Worm (Caenorhabditis elegans): ENCODE measurements around the gene R10D12.1.

Gene R10D12.1

ce11 chrV:13954056-13954455, 19.6 kb upstream of the R10D12.1 start, which contains the start of gene swt-6:
TSS of gene swt-6 (plus strand) at chrV:13954356.
- TF ChIP-seq M03D4.4 (tag; optimal IDR thresholded peaks at IDR 0.05) (no peak), elt-1 (tag; optimal IDR thresholded peaks at IDR 0.05; ENCODE audit: borderline replicate concordance, insufficient read depth) (no peak), ceh-43 (GFP tag; optimal IDR thresholded peaks at IDR 0.05) (no peak), mep-1 (tag; optimal IDR thresholded peaks at IDR 0.05) (no peak), mab-5 (tag; optimal IDR thresholded peaks at IDR 0.05) (no peak), ceh-83 (GFP tag; optimal IDR thresholded peaks at IDR 0.05) (no peak), nhr-76 (tag; optimal IDR thresholded peaks at IDR 0.05) (no peak), mls-2 (tag; optimal IDR thresholded peaks at IDR 0.05) (no peak), sptf-1 (tag; optimal IDR thresholded peaks at IDR 0.05) (no peak), snpc-4 (tag; optimal IDR thresholded peaks at IDR 0.05) (no peak), cnd-1 (tag; optimal IDR thresholded peaks at IDR 0.05) (no peak), ztf-11 (tag; optimal IDR thresholded peaks at IDR 0.05) (no peak), blmp-1 (tag; optimal IDR thresholded peaks at IDR 0.05) (no peak), hlh-1 (tag; optimal IDR thresholded peaks at IDR 0.05) (no peak), ces-1 (GFP tag; optimal IDR thresholded peaks at IDR 0.05) (no peak), unc-120 (tag; optimal IDR thresholded peaks at IDR 0.05; ENCODE audit: poor library complexity, severe bottlenecking) (no peak), nhr-237 (tag; optimal IDR thresholded peaks at IDR 0.05) (no peak), elt-3 (tag; optimal IDR thresholded peaks at IDR 0.05) (no peak), unc-39 (tag; optimal IDR thresholded peaks at IDR 0.05) (no peak)

ce11 chrV:13953191-13953590, 18.7 kb upstream of the R10D12.1 start, which contains the start of gene R10D12.8:
TSS of gene R10D12.8 (minus strand) at chrV:13953291.
- TF ChIP-seq mab-5 (tag; optimal IDR thresholded peaks at IDR 0.05) (no peak), elt-1 (tag; optimal IDR thresholded peaks at IDR 0.05; ENCODE audit: borderline replicate concordance, insufficient read depth) (peak; percentile 78), bed-3 (GFP tag; optimal IDR thresholded peaks at IDR 0.05) (no peak), nhr-76 (tag; optimal IDR thresholded peaks at IDR 0.05) (no peak), nhr-28 (tag; optimal IDR thresholded peaks at IDR 0.05) (no peak), hlh-1 (tag; optimal IDR thresholded peaks at IDR 0.05) (no peak), unc-62 (GFP tag; optimal IDR thresholded peaks at IDR 0.05) (no peak), ces-1 (GFP tag; optimal IDR thresholded peaks at IDR 0.05) (no peak)

ce11 chrV:13949752-13950151, 15.3 kb upstream of the R10D12.1 start, which contains the start of gene R10D12.7:
TSS of gene R10D12.7 (plus strand) at chrV:13950052.
- TF ChIP-seq mep-1 (tag; optimal IDR thresholded peaks at IDR 0.05): no peak
- no peak for TF ChIP-seq mab-5 (tag; optimal IDR thresholded peaks at IDR 0.05)
- TF ChIP-seq nhr-237 (tag; optimal IDR thresholded peaks at IDR 0.05): no peak
- no peak for TF ChIP-seq snpc-4 (tag; optimal IDR thresholded peaks at IDR 0.05)
- TF ChIP-seq zip-8 (tag; optimal IDR thresholded peaks at IDR 0.05): no peak
- no peak for TF ChIP-seq lsy-2 (tag; optimal IDR thresholded peaks at IDR 0.05)
- TF ChIP-seq ceh-83 (GFP tag; optimal IDR thresholded peaks at IDR 0.05): no peak
- no peak for TF ChIP-seq nhr-12 (tag; optimal IDR thresholded peaks at IDR 0.05)
- no peak for TF ChIP-seq drap-1 (GFP tag; optimal IDR thresholded peaks at IDR 0.05)
- no peak for TF ChIP-seq sptf-1 (tag; optimal IDR thresholded peaks at IDR 0.05)
- TF ChIP-seq lin-32 (GFP tag; optimal IDR thresholded peaks at IDR 0.05): no peak
- TF ChIP-seq nhr-2 (tag; optimal IDR thresholded peaks at IDR 0.05): no peak
- TF ChIP-seq ces-1 (GFP tag; optimal IDR thresholded peaks at IDR 0.05): no peak
- TF ChIP-seq nhr-76 (tag; optimal IDR thresholded peaks at IDR 0.05): no peak
- no peak for TF ChIP-seq ham-2 (GFP tag; optimal IDR thresholded peaks at IDR 0.05)
- TF ChIP-seq elt-3 (tag; optimal IDR thresholded peaks at IDR 0.05): no peak
- TF ChIP-seq nhr-28 (tag; optimal IDR thresholded peaks at IDR 0.05): no peak
- no peak for TF ChIP-seq sem-2 (GFP tag; optimal IDR thresholded peaks at IDR 0.05)

- TF ChIP-seq flh-1 (GFP tag; optimal IDR thresholded peaks at IDR 0.05) (no peak), lin-13 (tag; optimal IDR thresholded peaks at IDR 0.05) (no peak), blmp-1 (tag; optimal IDR thresholded peaks at IDR 0.05) (no peak)
Measured at ce11 chrV:13949010-13949409, 14.6 kb upstream of the R10D12.1 start, which contains the start of gene R10D12.6. TSS of gene R10D12.6 (plus strand) at chrV:13949310.

- TF ChIP-seq elt-3 (tag; optimal IDR thresholded peaks at IDR 0.05) (no peak), unc-39 (tag; optimal IDR thresholded peaks at IDR 0.05) (no peak)
Measured at ce11 chrV:13946385-13947019, 12.1 kb upstream of the R10D12.1 start, which contains the start of the genes srx-10 and clec-226. TSS of gene srx-10 (minus strand) at chrV:13946485. TSS of gene clec-226 (plus strand) at chrV:13946969.

Data from whole organism, mixed stage, embryonic.